Worm (Caenorhabditis elegans): Measurements from ENCODE around the gene F46B6.13.

The F46B6.13 gene

ce11 chrV:9805161-9805560, 6.2 kb upstream of the F46B6.13 start, which contains the start of gene sru-37:
TSS of gene sru-37 (plus strand) at chrV:9805461.
- TF ChIP-seq B0310.2 (tag; optimal IDR thresholded peaks at IDR 0.05) = no peak
- TF ChIP-seq hnd-1 (tag; optimal IDR thresholded peaks at IDR 0.05) = no peak
- no peak for TF ChIP-seq sea-1 (GFP tag; conservative IDR thresholded peaks at IDR 0.05)
- no peak for TF ChIP-seq ceh-36 (tag; optimal IDR thresholded peaks at IDR 0.05)
- no peak for TF ChIP-seq tbx-11 (GFP tag; IDR thresholded peaks at IDR 0.05)
- TF ChIP-seq hmg-4 (GFP tag; optimal IDR thresholded peaks at IDR 0.05) = no peak
- no peak for TF ChIP-seq pes-1 (GFP tag; IDR thresholded peaks at IDR 0.05)
- no peak for TF ChIP-seq hmbx-1 (tag; optimal IDR thresholded peaks at IDR 0.05)
- TF ChIP-seq aly-1 (tag; optimal IDR thresholded peaks at IDR 0.05) = no peak
- no peak for TF ChIP-seq ets-7 (tag; optimal IDR thresholded peaks at IDR 0.05)
- no peak for TF ChIP-seq scrt-1 (GFP tag; IDR thresholded peaks at IDR 0.05)
- TF ChIP-seq tra-4 (tag; optimal IDR thresholded peaks at IDR 0.05) = no peak
- TF ChIP-seq ceh-13 (GFP tag; optimal IDR thresholded peaks at IDR 0.05) = no peak
- no peak for TF ChIP-seq F13C5.2 (tag; optimal IDR thresholded peaks at IDR 0.05)
- TF ChIP-seq tbx-37 (GFP tag; conservative IDR thresholded peaks at IDR 0.05) = no peak
- TF ChIP-seq ama-1 (optimal IDR thresholded peaks at IDR 0.05) = no peak
- TF ChIP-seq flt-1 (GFP tag; IDR thresholded peaks at IDR 0.05) = no peak

DNA sequence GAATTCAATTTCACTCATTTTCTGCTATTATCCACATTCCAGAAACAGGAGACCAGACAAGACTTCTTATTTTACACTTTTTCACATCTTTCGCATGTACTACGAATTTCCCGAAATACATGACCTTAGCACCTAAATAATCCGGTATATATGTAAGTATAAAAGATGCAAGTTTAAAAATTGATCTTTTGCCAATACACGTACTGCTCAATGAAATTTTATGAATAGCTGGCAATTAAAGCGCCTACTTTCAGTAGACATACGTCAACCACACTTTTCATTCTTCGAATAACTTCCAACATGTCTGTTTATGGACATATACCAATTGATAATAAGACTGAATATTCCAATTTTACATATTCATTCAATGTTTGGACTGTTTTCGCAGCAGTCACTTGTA, 4.2 kb upstream of the F46B6.13 start, which contains the start of gene sru-39:
sru-39 (plus strand) TSS at position 301 of the 400 bp plus-strand sequence.
- TF ChIP-seq flt-1 (GFP tag; IDR thresholded peaks at IDR 0.05) (no peak), ama-1 (optimal IDR thresholded peaks at IDR 0.05) (no peak), pes-1 (GFP tag; IDR thresholded peaks at IDR 0.05) (no peak), hnd-1 (tag; optimal IDR thresholded peaks at IDR 0.05) (no peak), scrt-1 (GFP tag; IDR thresholded peaks at IDR 0.05) (no peak), B0310.2 (tag; optimal IDR thresholded peaks at IDR 0.05) (no peak), ceh-13 (GFP tag; optimal IDR thresholded peaks at IDR 0.05) (no peak), ceh-36 (tag; optimal IDR thresholded peaks at IDR 0.05) (no peak), sea-1 (GFP tag; conservative IDR thresholded peaks at IDR 0.05) (no peak), tra-4 (tag; optimal IDR thresholded peaks at IDR 0.05) (no peak), ets-7 (tag; optimal IDR thresholded peaks at IDR 0.05) (no peak), aly-1 (tag; optimal IDR thresholded peaks at IDR 0.05) (no peak), hmbx-1 (tag; optimal IDR thresholded peaks at IDR 0.05) (no peak), tbx-11 (GFP tag; IDR thresholded peaks at IDR 0.05) (no peak), tbx-37 (GFP tag; conservative IDR thresholded peaks at IDR 0.05) (no peak), hmg-4 (GFP tag; optimal IDR thresholded peaks at IDR 0.05) (no peak)

ce11 chrV:9801965-9802364, 3.0 kb upstream of the F46B6.13 start, which contains the start of gene F46B6.10:
TSS of gene F46B6.10 (minus strand) at chrV:9802065.
- TF ChIP-seq scrt-1 (GFP tag; IDR thresholded peaks at IDR 0.05) (no peak), ceh-36 (tag; optimal IDR thresholded peaks at IDR 0.05) (no peak), F13C5.2 (tag; optimal IDR thresholded peaks at IDR 0.05) (no peak), B0310.2 (tag; optimal IDR thresholded peaks at IDR 0.05) (no peak), hnd-1 (tag; optimal IDR thresholded peaks at IDR 0.05) (no peak), sea-1 (GFP tag; conservative IDR thresholded peaks at IDR 0.05) (no peak)

ce11 chrV:9798212-9798611, 764 bp downstream of the F46B6.13 start:
- TF ChIP-seq hnd-1 (tag; optimal IDR thresholded peaks at IDR 0.05) (no peak), hmbx-1 (tag; optimal IDR thresholded peaks at IDR 0.05) (no peak), B0310.2 (tag; optimal IDR thresholded peaks at IDR 0.05) (no peak), ceh-13 (GFP tag; optimal IDR thresholded peaks at IDR 0.05) (no peak), pes-1 (GFP tag; IDR thresholded peaks at IDR 0.05) (no peak), sea-1 (GFP tag; conservative IDR thresholded peaks at IDR 0.05) (no peak), ama-1 (optimal IDR thresholded peaks at IDR 0.05) (no peak), ets-7 (tag; optimal IDR thresholded peaks at IDR 0.05) (no peak), tbx-11 (GFP tag; IDR thresholded peaks at IDR 0.05) (no peak), ceh-36 (tag; optimal IDR thresholded peaks at IDR 0.05) (no peak)

- TF ChIP-seq B0310.2 (tag; optimal IDR thresholded peaks at IDR 0.05) = no peak
- no peak for TF ChIP-seq hnd-1 (tag; optimal IDR thresholded peaks at IDR 0.05)
- TF ChIP-seq tbx-11 (GFP tag; IDR thresholded peaks at IDR 0.05) = no peak
- TF ChIP-seq tbx-37 (GFP tag; conservative IDR thresholded peaks at IDR 0.05) = no peak
- TF ChIP-seq F13C5.2 (tag; optimal IDR thresholded peaks at IDR 0.05) = no peak
- no peak for TF ChIP-seq ama-1 (optimal IDR thresholded peaks at IDR 0.05)
- TF ChIP-seq pes-1 (GFP tag; IDR thresholded peaks at IDR 0.05) = no peak
- TF ChIP-seq ets-7 (tag; optimal IDR thresholded peaks at IDR 0.05) = no peak
- no peak for TF ChIP-seq hmg-4 (GFP tag; optimal IDR thresholded peaks at IDR 0.05)
- no peak for TF ChIP-seq aly-1 (tag; optimal IDR thresholded peaks at IDR 0.05)
- TF ChIP-seq sea-1 (GFP tag; conservative IDR thresholded peaks at IDR 0.05) = no peak
- TF ChIP-seq ceh-13 (GFP tag; optimal IDR thresholded peaks at IDR 0.05) = no peak
These were observed 2.4 kb downstream of the F46B6.13 start, which contains the start of gene F46B6.9 for ce11 chrV:9796562-9796961. TSS of gene F46B6.9 (plus strand) at chrV:9796862.

ce11 chrV:9796002-9796401, 3.0 kb downstream of the F46B6.13 start:
- TF ChIP-seq aly-1 (tag; optimal IDR thresholded peaks at IDR 0.05) (no peak), sea-1 (GFP tag; conservative IDR thresholded peaks at IDR 0.05) (no peak), flt-1 (GFP tag; IDR thresholded peaks at IDR 0.05) (no peak), hmbx-1 (tag; optimal IDR thresholded peaks at IDR 0.05) (no peak), B0310.2 (tag; optimal IDR thresholded peaks at IDR 0.05) (no peak), ama-1 (optimal IDR thresholded peaks at IDR 0.05) (no peak)

- TF ChIP-seq scrt-1 (GFP tag; IDR thresholded peaks at IDR 0.05) (no peak), flt-1 (GFP tag; IDR thresholded peaks at IDR 0.05) (no peak), ceh-13 (GFP tag; optimal IDR thresholded peaks at IDR 0.05) (no peak), B0310.2 (tag; optimal IDR thresholded peaks at IDR 0.05) (no peak), F13C5.2 (tag; optimal IDR thresholded peaks at IDR 0.05) (no peak), ets-7 (tag; optimal IDR thresholded peaks at IDR 0.05) (no peak), hnd-1 (tag; optimal IDR thresholded peaks at IDR 0.05) (no peak), ama-1 (optimal IDR thresholded peaks at IDR 0.05) (no peak), hmbx-1 (tag; optimal IDR thresholded peaks at IDR 0.05) (no peak), tra-4 (tag; optimal IDR thresholded peaks at IDR 0.05) (no peak)
These were observed 4.0 kb downstream of the F46B6.13 start for ce11 chrV:9794997-9795396.

- TF ChIP-seq tbx-11 (GFP tag; IDR thresholded peaks at IDR 0.05) (no peak), scrt-1 (GFP tag; IDR thresholded peaks at IDR 0.05) (no peak), tra-4 (tag; optimal IDR thresholded peaks at IDR 0.05) (no peak), ceh-13 (GFP tag; optimal IDR thresholded peaks at IDR 0.05) (no peak), hmg-4 (GFP tag; optimal IDR thresholded peaks at IDR 0.05) (no peak), tbx-37 (GFP tag; conservative IDR thresholded peaks at IDR 0.05) (no peak), pes-1 (GFP tag; IDR thresholded peaks at IDR 0.05) (no peak), aly-1 (tag; optimal IDR thresholded peaks at IDR 0.05) (no peak), hnd-1 (tag; optimal IDR thresholded peaks at IDR 0.05) (no peak), ets-7 (tag; optimal IDR thresholded peaks at IDR 0.05) (no peak)
These were observed 7.6 kb downstream of the F46B6.13 start, which contains the start of gene lipl-2 for ce11 chrV:9791332-9791731. TSS of gene lipl-2 (plus strand) at chrV:9791567.

Data from whole organism, early embryonic.